Comparison of ENCODE assay signal across 7 worm cellular contexts in genomic region chrX:15633964-15634363, ce11.
A peak's percentile ranks its signal among the peaks of the same experiment; 100 is the strongest.
TF ChIP-seq lines count a peak whose summit lies in the region.

No protein-coding gene starts in this region.

TF ChIP-seq in whole organism, L1 larva, 84 proteins besides CTCF, POLR2A, EP300 and RAD21 (continues in another document):
- peak; percentile 40 for TF ChIP-seq tbx-2 (tag; optimal IDR thresholded peaks at IDR 0.05; lab: Kevin White, UChicago)
- TF ChIP-seq nhr-71 (tag; optimal IDR thresholded peaks at IDR 0.05; lab: Kevin White, UChicago), result peak; percentile 12
- peak; percentile 87 for TF ChIP-seq lin-14 (GFP tag; optimal IDR thresholded peaks at IDR 0.05; lab: Kevin White, UChicago)
- TF ChIP-seq nhr-12 (tag; optimal IDR thresholded peaks at IDR 0.05; lab: Kevin White, UChicago), result no peak
- peak; percentile 81 for TF ChIP-seq fkh-10 (GFP tag; optimal IDR thresholded peaks at IDR 0.05; lab: Kevin White, UChicago)
- TF ChIP-seq efl-1 (optimal IDR thresholded peaks at IDR 0.05; lab: Kevin White, UChicago), result no peak
- TF ChIP-seq efl-1 (GFP tag; optimal IDR thresholded peaks at IDR 0.05 in 1 of 2; lab: Kevin White, UChicago), result peak in 1 of 2 experiments; percentile 56
- no peak for TF ChIP-seq snpc-4 (tag; optimal IDR thresholded peaks at IDR 0.05; lab: Kevin White, UChicago)
- TF ChIP-seq lsy-2 (tag; optimal IDR thresholded peaks at IDR 0.05; lab: Kevin White, UChicago), result peak in 1 of 2 experiments; percentile 34
- peak; percentile 9 for TF ChIP-seq snu-23 (GFP tag; optimal IDR thresholded peaks at IDR 0.05; lab: Kevin White, UChicago)
- TF ChIP-seq ets-5 (GFP tag; IDR thresholded peaks at IDR 0.05; lab: Robert Waterston, UW), result no peak
- TF ChIP-seq ces-1 (GFP tag; optimal IDR thresholded peaks at IDR 0.05; lab: Kevin White, UChicago), result no peak
- peak; percentile 1 for TF ChIP-seq lir-3 (tag; optimal IDR thresholded peaks at IDR 0.05; lab: Kevin White, UChicago; ENCODE audit: poor library complexity)

TF ChIP-seq in whole organism, L2 larva, 48 proteins besides CTCF, POLR2A, EP300 and RAD21:
- peak in 1 of 2 experiments; percentile 2 for TF ChIP-seq mdl-1 (tag; optimal IDR thresholded peaks at IDR 0.05; lab: Kevin White, UChicago)
- no peak for TF ChIP-seq unc-39 (tag; optimal IDR thresholded peaks at IDR 0.05; lab: Kevin White, UChicago)
- TF ChIP-seq lin-13 (GFP tag; optimal IDR thresholded peaks at IDR 0.05; lab: Kevin White, UChicago), result no peak
- TF ChIP-seq lsy-2 (tag; optimal IDR thresholded peaks at IDR 0.05; lab: Kevin White, UChicago), result peak in 1 of 2 experiments; percentile 31
- TF ChIP-seq F13H6.1 (tag; optimal IDR thresholded peaks at IDR 0.05; lab: Kevin White, UChicago), result peak; percentile 37
- peak; percentile 47 for TF ChIP-seq C34F6.9 (tag; optimal IDR thresholded peaks at IDR 0.05; lab: Kevin White, UChicago)
- TF ChIP-seq zag-1 (tag; optimal IDR thresholded peaks at IDR 0.05; lab: Kevin White, UChicago), result peak; percentile 70
- TF ChIP-seq sma-9 (GFP tag; optimal IDR thresholded peaks at IDR 0.05; lab: Kevin White, UChicago), result peak; percentile 22
- TF ChIP-seq sma-9 (tag; optimal IDR thresholded peaks at IDR 0.05; lab: Kevin White, UChicago), result no peak
- no peak for TF ChIP-seq nhr-21 (tag; optimal IDR thresholded peaks at IDR 0.05; lab: Kevin White, UChicago)
- peak; percentile 53 for TF ChIP-seq unc-55 (GFP tag; optimal IDR thresholded peaks at IDR 0.05; lab: Kevin White, UChicago)
- TF ChIP-seq nhr-129 (tag; optimal IDR thresholded peaks at IDR 0.05; lab: Kevin White, UChicago), result peak; percentile 21

TF ChIP-seq in whole organism, L3 larva, 47 proteins besides CTCF, POLR2A, EP300 and RAD21:
- TF ChIP-seq nfya-1 (tag; optimal IDR thresholded peaks at IDR 0.05; lab: Kevin White, UChicago; ENCODE audit: insufficient read depth), result peak; percentile 50
- peak; percentile 77 for TF ChIP-seq fkh-10 (GFP tag; optimal IDR thresholded peaks at IDR 0.05; lab: Kevin White, UChicago)
- peak; percentile 17 for TF ChIP-seq elt-1 (tag; optimal IDR thresholded peaks at IDR 0.05; lab: Kevin White, UChicago)
- no peak for TF ChIP-seq unc-39 (tag; optimal IDR thresholded peaks at IDR 0.05; lab: Kevin White, UChicago)
- no peak for TF ChIP-seq ceh-28 (tag; optimal IDR thresholded peaks at IDR 0.05; lab: Kevin White, UChicago)
- TF ChIP-seq egl-5 (tag; optimal IDR thresholded peaks at IDR 0.05; lab: Kevin White, UChicago), result peak; percentile 20

TF ChIP-seq in whole organism, L4 larva, 104 proteins besides CTCF, POLR2A, EP300 and RAD21 (continues in another document):
- no peak for TF ChIP-seq lin-38 (GFP tag; IDR thresholded peaks at IDR 0.05; lab: Robert Waterston, UW)
- TF ChIP-seq rbr-2 (tag; optimal IDR thresholded peaks at IDR 0.05; lab: Kevin White, UChicago), result no peak
- TF ChIP-seq ZK337.2 (GFP tag; IDR thresholded peaks at IDR 0.05; lab: Robert Waterston, UW), result no peak
- peak; percentile 37 for TF ChIP-seq mep-1 (tag; optimal IDR thresholded peaks at IDR 0.05; lab: Kevin White, UChicago)
- TF ChIP-seq lsy-2 (tag; optimal IDR thresholded peaks at IDR 0.05; lab: Kevin White, UChicago), result peak in 1 of 2 experiments; percentile 46
- TF ChIP-seq nhr-41 (GFP tag; IDR thresholded peaks at IDR 0.05; lab: Robert Waterston, UW), result no peak
- TF ChIP-seq ctbp-1 (GFP tag; IDR thresholded peaks at IDR 0.05; lab: Robert Waterston, UW), result peak; percentile 65
- TF ChIP-seq lin-39 (tag; optimal IDR thresholded peaks at IDR 0.05; lab: Kevin White, UChicago), result no peak
- no peak for TF ChIP-seq zag-1 (tag; optimal IDR thresholded peaks at IDR 0.05; lab: Kevin White, UChicago)
- TF ChIP-seq fkh-10 (GFP tag; optimal IDR thresholded peaks at IDR 0.05; lab: Kevin White, UChicago), result peak; percentile 75
- no peak for TF ChIP-seq jun-1 (tag; optimal IDR thresholded peaks at IDR 0.05; lab: Kevin White, UChicago)
- no peak for TF ChIP-seq mdl-1 (tag; optimal IDR thresholded peaks at IDR 0.05; lab: Kevin White, UChicago)
- peak in 1 of 2 experiments; percentile 82 for TF ChIP-seq unc-62 (GFP tag; optimal IDR thresholded peaks at IDR 0.05 in 1 of 2; lab: Kevin White, UChicago)
- TF ChIP-seq unc-62 (tag; optimal IDR thresholded peaks at IDR 0.05; lab: Kevin White, UChicago), result no peak
- 0 out of 2 replicates have a peak, but pooled peaks have one; percentile 15 for TF ChIP-seq hmg-1.1 (GFP tag; IDR thresholded peaks at IDR 0.05; lab: Robert Waterston, UW)
- no peak for TF ChIP-seq madf-5 (GFP tag; IDR thresholded peaks at IDR 0.05; lab: Robert Waterston, UW)

TF ChIP-seq in whole organism, late embryonic, 69 proteins besides CTCF, POLR2A, EP300 and RAD21:
- TF ChIP-seq ceh-6 (GFP tag; optimal IDR thresholded peaks at IDR 0.05; lab: Kevin White, UChicago) (no peak), unc-42 (tag; optimal IDR thresholded peaks at IDR 0.05; lab: Kevin White, UChicago) (peak; percentile 92), sox-4 (tag; optimal IDR thresholded peaks at IDR 0.05; lab: Kevin White, UChicago) (no peak)
TF ChIP-seq in whole organism, late embryonic: peak in this region for 1.

TF ChIP-seq in whole organism, mixed stage, embryonic, 35 proteins besides CTCF, POLR2A, EP300 and RAD21:
- TF ChIP-seq lsy-2 (tag; optimal IDR thresholded peaks at IDR 0.05; lab: Kevin White, UChicago) (no peak), ces-1 (GFP tag; optimal IDR thresholded peaks at IDR 0.05; lab: Kevin White, UChicago) (peak; percentile 76)

TF ChIP-seq in whole organism, young adult, 124 proteins besides CTCF, POLR2A, EP300 and RAD21:
- peak; percentile 31 for TF ChIP-seq somi-1 (GFP tag; optimal IDR thresholded peaks at IDR 0.05; lab: Kevin White, UChicago)
- no peak for TF ChIP-seq Y79H2A.3 (GFP tag; conservative IDR thresholded peaks at IDR 0.05; lab: Robert Waterston, UW)
